Worm (Caenorhabditis elegans): Measurements from ENCODE around the gene tbc-2.

DNA sequence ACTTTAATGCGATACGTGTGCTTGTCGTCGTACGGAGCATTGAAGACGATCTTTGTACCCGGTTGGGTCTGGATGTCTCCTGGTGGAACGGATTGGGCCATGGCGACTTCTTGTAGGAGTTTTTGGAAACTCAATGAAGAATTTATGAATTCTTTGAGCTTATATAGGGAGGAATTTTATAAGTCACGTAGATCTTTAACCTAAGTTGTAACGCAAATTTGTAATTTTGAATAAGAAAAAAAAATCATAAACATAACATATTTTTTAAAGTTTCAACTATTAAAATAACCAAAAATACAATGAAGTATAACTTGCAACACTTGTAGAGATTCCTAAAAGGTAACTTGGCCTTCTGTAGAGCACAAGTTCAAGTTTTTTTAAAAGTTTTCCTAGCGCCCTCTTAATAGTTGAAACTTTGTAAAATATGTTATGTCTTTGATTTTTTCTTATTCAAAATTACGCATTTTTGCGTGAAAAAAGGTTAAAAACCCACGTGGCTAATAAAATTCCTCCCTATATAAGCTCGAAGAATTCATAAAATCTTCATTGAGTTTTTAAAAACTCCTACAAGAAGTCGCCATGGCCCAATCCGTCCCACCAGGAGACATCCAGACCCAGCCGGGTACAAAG, 29.8 kb downstream of the tbc-2 start, which contains the start of the genes msp-63 and msp-142:
- no peak for TF ChIP-seq zag-1 (tag; optimal IDR thresholded peaks at IDR 0.05)
- no peak for TF ChIP-seq mep-1 (tag; optimal IDR thresholded peaks at IDR 0.05)
- TF ChIP-seq lin-35 (GFP tag; optimal IDR thresholded peaks at IDR 0.05), result no peak
